Worm (Caenorhabditis elegans) whole organism, mixed stage, embryonic: Measurements from ENCODE around the gene str-114.

Experiments
- ces-1 ChIP-seq: fragments of 150-350 bp; optimal IDR thresholded peaks from 2 replicates; lab custom pipeline; 2014; ENCODE audit warnings: missing biosample characterization, missing genetic modification reagents, missing genetic modification characterization
- elt-1 ChIP-seq: sonication (generic microtip); optimal IDR thresholded peaks from 2 replicates; lab custom pipeline; 2017; ENCODE audit warnings: missing genetic modification characterization, mild to moderate bottlenecking, missing compliant biosample characterization, antibody characterized with exemption, moderate library complexity, borderline replicate concordance; ENCODE audit not compliant: insufficient read depth
- lin-13 ChIP-seq: fragments of 150-350 bp; optimal IDR thresholded peaks from 2 replicates; lab custom pipeline; 2014; ENCODE audit warnings: missing biosample characterization, missing genetic modification characterization
- lsy-2 ChIP-seq: fragments of 150-350 bp; optimal IDR thresholded peaks from 2 replicates; lab custom pipeline; 2014; ENCODE audit warnings: missing biosample characterization, missing genetic modification characterization
- mab-5 ChIP-seq: fragments of 150-350 bp; optimal IDR thresholded peaks from 2 replicates; lab custom pipeline; 2014; ENCODE audit warnings: missing biosample characterization, missing genetic modification characterization
- mep-1 ChIP-seq: fragments of 150-350 bp; optimal IDR thresholded peaks from 2 replicates; lab custom pipeline; 2017; ENCODE audit warnings: missing biosample characterization, missing genetic modification reagents, missing genetic modification characterization, inconsistent platforms
- nhr-12 ChIP-seq: fragments of 150-350 bp; optimal IDR thresholded peaks from 2 replicates; lab custom pipeline; 2014; ENCODE audit warnings: missing biosample characterization, missing genetic modification characterization
- nhr-237 ChIP-seq: fragments of 150-350 bp; optimal IDR thresholded peaks from 2 replicates; lab custom pipeline; 2014; ENCODE audit warnings: missing biosample characterization, missing genetic modification characterization
- pha-4 ChIP-seq: fragments of 150-350 bp; optimal IDR thresholded peaks from 2 replicates; lab custom pipeline; 2018; ENCODE audit warnings: missing biosample characterization, missing genetic modification reagents, missing genetic modification characterization
- snpc-4 ChIP-seq: fragments of 150-350 bp; optimal IDR thresholded peaks from 2 replicates; lab custom pipeline; 2014; ENCODE audit warnings: missing biosample characterization, missing genetic modification characterization
- unc-120 ChIP-seq: sonication (generic microtip); optimal IDR thresholded peaks from 2 replicates; lab custom pipeline; 2017; ENCODE audit warnings: missing genetic modification characterization, missing compliant biosample characterization; ENCODE audit not compliant: poor library complexity, severe bottlenecking
- unc-62 ChIP-seq: fragments of 150-350 bp; optimal IDR thresholded peaks from 2 replicates; lab custom pipeline; 2014; ENCODE audit warnings: missing biosample characterization, missing genetic modification reagents, missing genetic modification characterization

DNA sequence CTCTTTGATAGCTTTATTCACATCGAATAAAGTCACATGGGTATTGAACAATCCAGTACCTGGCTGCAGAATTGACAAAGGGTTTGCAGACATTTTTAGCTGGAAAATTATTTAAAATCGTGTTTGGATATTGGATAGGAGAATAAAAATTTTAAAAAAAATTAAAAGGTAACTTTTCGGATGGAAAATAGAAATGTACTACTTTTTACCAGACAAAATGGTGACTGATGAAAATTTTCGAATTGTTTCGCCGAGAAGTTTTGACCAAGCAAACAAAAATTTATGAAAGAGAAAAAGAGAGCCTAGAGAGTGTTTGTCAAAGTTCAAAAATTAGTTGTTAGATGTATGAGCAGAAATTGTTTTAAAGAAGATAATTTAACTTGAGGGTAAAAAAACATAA, 1.7 kb upstream of the str-114 start, which contains the start of gene F59B1.10:
- TF ChIP-seq lin-13 (tag; lab: Kevin White, UChicago), result no peak
- no peak for TF ChIP-seq nhr-237
- no peak for TF ChIP-seq unc-120 (tag; lab: Kevin White, UChicago)
- no peak for TF ChIP-seq mab-5 (tag; lab: Kevin White, UChicago)
- no peak for TF ChIP-seq ces-1 (GFP tag; lab: Kevin White, UChicago)
- no peak for TF ChIP-seq unc-62 (GFP tag; lab: Kevin White, UChicago)
- TF ChIP-seq snpc-4 (tag; lab: Kevin White, UChicago), result no peak
- TF ChIP-seq pha-4, result no peak
- no peak for TF ChIP-seq nhr-12
- no peak for TF ChIP-seq elt-1 (tag; lab: Kevin White, UChicago)
- TF ChIP-seq mep-1 (tag; lab: Kevin White, UChicago), result no peak
- no peak for TF ChIP-seq lsy-2 (tag; lab: Kevin White, UChicago)
